Worm (Caenorhabditis elegans): ENCODE results near the gene R11H6.5.

- TF ChIP-seq sdz-12 (GFP tag; optimal IDR thresholded peaks at IDR 0.05): no peak
- no peak for TF ChIP-seq snpc-4 (tag; optimal IDR thresholded peaks at IDR 0.05)
- TF ChIP-seq daf-12 (tag; optimal IDR thresholded peaks at IDR 0.05): no peak
Measured at ce11 chrV:14610781-14611180, 1.2 kb downstream of the R11H6.5 start.

All from whole organism, L4 larva.